Worm (Caenorhabditis elegans): ENCODE results near the gene H12D21.6.

DNA sequence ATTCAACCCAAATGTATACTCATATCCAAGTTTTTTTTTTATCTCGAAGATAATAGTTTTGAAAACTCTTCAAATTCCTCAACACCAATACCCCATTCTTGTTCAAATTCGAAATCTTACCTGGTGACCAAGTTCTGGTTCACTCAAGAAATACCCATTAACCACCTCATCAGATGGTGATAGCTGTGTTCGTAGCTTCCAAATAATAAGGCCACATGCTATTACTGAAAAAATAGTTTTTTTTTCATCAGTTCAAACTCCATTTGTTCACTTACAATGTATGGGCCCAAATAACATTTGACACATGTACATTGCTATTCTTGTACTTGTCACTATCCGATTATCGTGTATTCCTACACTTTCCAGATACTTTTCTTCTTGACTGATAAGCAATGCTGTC is 9.8 kb upstream of the H12D21.6 start:
- TF ChIP-seq ama-1 (optimal IDR thresholded peaks at IDR 0.05) (no peak), ceh-36 (tag; optimal IDR thresholded peaks at IDR 0.05) (no peak)

All from whole organism, early embryonic.